Worm (Caenorhabditis elegans): ENCODE data around the gene npp-15.

ce11 chrIII:7977777-7978176 is 48.9 kb downstream of the npp-15 start, which contains the start of gene C06G4.4:
- TF ChIP-seq cog-1 (tag; optimal IDR thresholded peaks at IDR 0.05) (no peak), flt-1 (GFP tag; IDR thresholded peaks at IDR 0.05) (no peak), tab-1 (GFP tag; IDR thresholded peaks at IDR 0.05) (no peak), ztf-23 (GFP tag; IDR thresholded peaks at IDR 0.05) (no peak), T22C8.4 (GFP tag; IDR thresholded peaks at IDR 0.05) (no peak), med-1 (GFP tag; optimal IDR thresholded peaks at IDR 0.05; ENCODE audit: insufficient read depth) (no peak), klf-2 (GFP tag; conservative IDR thresholded peaks at IDR 0.05) (no peak)
